Fruit fly (Drosophila melanogaster) whole organism, embryonic: ENCODE results near the gene rempA.

Experiments
- Ada2b ChIP-seq: fragments of 200-800 bp; sonication (Bioruptor generic); IDR thresholded peaks from 2 replicates; pipeline ENCODE4 v1.3.6; 2022; ENCODE audit warnings: missing biosample characterization, missing genetic modification characterization
- Aef1 ChIP-seq: fragments of 200-800 bp; sonication (Bioruptor generic); IDR thresholded peaks from 3 replicates; pipeline ENCODE4 v1.3.6; 2022; ENCODE audit warnings: missing biosample characterization, missing genetic modification characterization
- Atf3 ChIP-seq: fragments of 200-800 bp; sonication (Bioruptor generic); optimal IDR thresholded peaks from 3 replicates; lab custom pipeline; 2016; ENCODE audit warnings: missing biosample characterization, missing genetic modification characterization
- C15 ChIP-seq: fragments of 200-800 bp; sonication (Bioruptor generic); IDR thresholded peaks from 3 replicates; pipeline ENCODE4 v1.3.6; 2022; ENCODE audit warnings: missing biosample characterization, missing genetic modification characterization
- CG1024 ChIP-seq: fragments of 200-800 bp; sonication (Bioruptor generic); IDR thresholded peaks from 2 replicates; pipeline ENCODE4 v1.3.6; 2022; ENCODE audit warnings: missing biosample characterization, missing genetic modification characterization
- CG11456 ChIP-seq: fragments of 200-800 bp; sonication (Bioruptor generic); IDR thresholded peaks from 3 replicates; pipeline ENCODE4 v1.3.6; 2022; ENCODE audit warnings: missing biosample characterization, missing genetic modification characterization
- CG1233 ChIP-seq: fragments of 200-800 bp; sonication (Bioruptor generic); optimal IDR thresholded peaks from 4 replicates; lab custom pipeline; 2018; ENCODE audit warnings: missing biosample characterization, mild to moderate bottlenecking, missing genetic modification characterization
- CG12942 ChIP-seq: fragments of 200-800 bp; sonication (Bioruptor generic); optimal IDR thresholded peaks from 3 replicates; lab custom pipeline; 2016; ENCODE audit warnings: missing biosample characterization, missing genetic modification characterization
- CG15269 ChIP-seq: fragments of 200-800 bp; sonication (Bioruptor generic); optimal IDR thresholded peaks from 2 replicates; lab custom pipeline; 2018; ENCODE audit warnings: missing biosample characterization, mild to moderate bottlenecking, missing genetic modification characterization, moderate library complexity
- CG16779 ChIP-seq: fragments of 200-800 bp; sonication (Bioruptor generic); IDR thresholded peaks from 2 replicates; pipeline ENCODE4 v1.3.6; 2022; ENCODE audit warnings: missing biosample characterization, missing genetic modification characterization
- CG17328 ChIP-seq: fragments of 200-800 bp; sonication (Bioruptor generic); IDR thresholded peaks from 2 replicates; pipeline ENCODE4 v1.3.6; 2022; ENCODE audit warnings: missing biosample characterization, missing genetic modification characterization
- CG2875 ChIP-seq: fragments of 200-800 bp; sonication (Bioruptor generic); optimal IDR thresholded peaks from 2 replicates; lab custom pipeline; 2017; ENCODE audit warnings: missing biosample characterization, mild to moderate bottlenecking, missing genetic modification characterization, missing genetic modification reagents
- CG33557 ChIP-seq: fragments of 200-800 bp; sonication (Bioruptor generic); optimal IDR thresholded peaks from 2 replicates; lab custom pipeline; 2019; ENCODE audit warnings: missing biosample characterization, mild to moderate bottlenecking, missing genetic modification characterization, moderate library complexity
- CG4404 ChIP-seq: fragments of 200-800 bp; sonication (Bioruptor generic); IDR thresholded peaks from 2 replicates; pipeline ENCODE4 v1.3.6; 2022; ENCODE audit warnings: missing biosample characterization, missing genetic modification characterization
- CG4730 ChIP-seq: fragments of 200-800 bp; sonication (Bioruptor generic); IDR thresholded peaks from 2 replicates; pipeline ENCODE4 v1.3.6; 2022; ENCODE audit warnings: missing biosample characterization, missing genetic modification characterization
- CG8089 ChIP-seq: fragments of 200-800 bp; sonication (Bioruptor generic); optimal IDR thresholded peaks from 3 replicates; lab custom pipeline; 2016; ENCODE audit warnings: missing biosample characterization, missing genetic modification characterization
- CG8290 ChIP-seq, 3 experiments: fragments of 200-800 bp; sonication (Bioruptor generic); optimal IDR thresholded peaks; 2 replicates each; lab custom pipeline; 2016 to 2019; ENCODE audit warnings: missing biosample characterization in 3 of 3, missing genetic modification characterization in 3 of 3, mild to moderate bottlenecking in 2 of 3, moderate library complexity in 1 of 3
- CG8478 ChIP-seq: fragments of >200 bp; optimal IDR thresholded peaks from 2 replicates; lab custom pipeline; 2018
- CG8924 ChIP-seq: fragments of 200-800 bp; optimal IDR thresholded peaks from 3 replicates; lab custom pipeline; 2019; ENCODE audit warnings: missing biosample characterization, mild to moderate bottlenecking, missing genetic modification characterization, moderate library complexity
- CHES-1-like ChIP-seq: fragments of 200-800 bp; sonication (Bioruptor generic); optimal IDR thresholded peaks from 2 replicates; lab custom pipeline; 2016; ENCODE audit warnings: missing biosample characterization, missing genetic modification characterization
- CrebB ChIP-seq: fragments of 200-800 bp; sonication (Bioruptor generic); optimal IDR thresholded peaks from 3 replicates; lab custom pipeline; 2018; ENCODE audit warnings: missing biosample characterization, mild to moderate bottlenecking, missing genetic modification characterization
- ERR ChIP-seq: fragments of 200-800 bp; sonication (Bioruptor generic); optimal IDR thresholded peaks from 2 replicates; lab custom pipeline; 2016; ENCODE audit warnings: missing biosample characterization, missing genetic modification characterization
- Gug ChIP-seq: fragments of 200-800 bp; sonication (Bioruptor generic); IDR thresholded peaks from 4 replicates; pipeline ENCODE4 v1.3.6; 2022; ENCODE audit warnings: missing biosample characterization, missing genetic modification characterization
- HLH4C ChIP-seq: fragments of 200-800 bp; sonication (Bioruptor generic); IDR thresholded peaks from 3 replicates; pipeline ENCODE4 v1.3.6; 2022; ENCODE audit warnings: missing biosample characterization, missing genetic modification characterization; ENCODE audit not compliant: partially characterized antibody
- HLH54F ChIP-seq: fragments of 200-800 bp; sonication (Bioruptor generic); optimal IDR thresholded peaks from 3 replicates; lab custom pipeline; 2016; ENCODE audit warnings: missing biosample characterization, missing genetic modification characterization
- HmgD ChIP-seq: fragments of 200-800 bp; sonication (Bioruptor generic); optimal IDR thresholded peaks from 3 replicates; lab custom pipeline; 2016; ENCODE audit warnings: missing biosample characterization, missing genetic modification characterization
- Hsf ChIP-seq: fragments of 200-800 bp; sonication (Bioruptor generic); optimal IDR thresholded peaks from 3 replicates; lab custom pipeline; 2016; ENCODE audit warnings: missing biosample characterization, missing genetic modification characterization
- Jarid2 ChIP-seq: fragments of 200-800 bp; sonication (Bioruptor generic); optimal IDR thresholded peaks from 3 replicates; lab custom pipeline; 2017; ENCODE audit warnings: mild to moderate bottlenecking, missing biosample characterization, missing genetic modification reagents, missing genetic modification characterization
- Myb ChIP-seq: fragments of 200-800 bp; sonication (Bioruptor generic); optimal IDR thresholded peaks from 2 replicates; lab custom pipeline; 2016; ENCODE audit warnings: missing biosample characterization, missing genetic modification characterization
- NK7.1 ChIP-seq: fragments of 200-800 bp; sonication (Bioruptor generic); optimal IDR thresholded peaks from 3 replicates; lab custom pipeline; 2016; ENCODE audit warnings: missing biosample characterization, missing genetic modification characterization
- ab ChIP-seq: fragments of 200-800 bp; sonication (Bioruptor generic); optimal IDR thresholded peaks from 2 replicates; lab custom pipeline; 2016; ENCODE audit warnings: missing biosample characterization, missing genetic modification characterization
- aop ChIP-seq: fragments of 200-800 bp; sonication (Bioruptor generic); IDR thresholded peaks from 2 replicates; pipeline ENCODE4 v1.3.6; 2022; ENCODE audit warnings: missing biosample characterization, missing genetic modification characterization
- caup ChIP-seq: fragments of 200-800 bp; sonication (Bioruptor generic); optimal IDR thresholded peaks from 3 replicates; lab custom pipeline; 2017; ENCODE audit warnings: missing biosample characterization, mild to moderate bottlenecking, missing genetic modification characterization, moderate library complexity; ENCODE audit not compliant: severe bottlenecking
- danr ChIP-seq: fragments of 200-800 bp; sonication (Bioruptor generic); IDR thresholded peaks from 2 replicates; pipeline ENCODE4 v1.3.6; 2022; ENCODE audit warnings: missing biosample characterization, missing genetic modification characterization
- dm ChIP-seq: fragments of 200-800 bp; sonication (Bioruptor generic); optimal IDR thresholded peaks from 3 replicates; lab custom pipeline; 2016; ENCODE audit warnings: missing biosample characterization, missing genetic modification characterization
- dysf ChIP-seq: fragments of 200-800 bp; sonication (Bioruptor generic); IDR thresholded peaks from 3 replicates; pipeline ENCODE4 v1.3.6; 2022; ENCODE audit warnings: missing biosample characterization, missing genetic modification characterization
- fd3F ChIP-seq: fragments of 200-800 bp; sonication (Bioruptor generic); optimal IDR thresholded peaks from 2 replicates; lab custom pipeline; 2018; ENCODE audit warnings: missing biosample characterization, mild to moderate bottlenecking, missing genetic modification characterization, moderate library complexity
- hbn ChIP-seq: fragments of 200-800 bp; sonication (Bioruptor generic); IDR thresholded peaks from 2 replicates; pipeline ENCODE4 v1.3.6; 2022; ENCODE audit warnings: missing biosample characterization, missing genetic modification characterization; ENCODE audit not compliant: partially characterized antibody
- insv ChIP-seq, 2 experiments: fragments of 200-800 bp; sonication (Bioruptor generic); optimal IDR thresholded peaks; 3 replicates each; lab custom pipeline; 2016 to 2018; ENCODE audit warnings: missing biosample characterization in 2 of 2, missing genetic modification characterization in 2 of 2
- lola ChIP-seq, 3 experiments: fragments of >200 bp in 2 of 3; fragments of 200-800 bp in 1 of 3; sonication (Bioruptor generic) in 1 of 3; optimal IDR thresholded peaks; 2 replicates each; lab custom pipeline; 2017 to 2019; ENCODE audit warnings: missing biosample characterization in 3 of 3, missing genetic modification characterization in 3 of 3, mild to moderate bottlenecking in 1 of 3, moderate library complexity in 1 of 3
- nmo ChIP-seq: fragments of 200-800 bp; sonication (Bioruptor generic); optimal IDR thresholded peaks from 2 replicates; lab custom pipeline; 2018; ENCODE audit warnings: missing biosample characterization, mild to moderate bottlenecking, missing genetic modification characterization, moderate library complexity
- rib ChIP-seq: fragments of 200-800 bp; sonication (Bioruptor generic); IDR thresholded peaks from 2 replicates; pipeline ENCODE4 v1.3.6; 2022; ENCODE audit warnings: missing biosample characterization, missing genetic modification characterization
- ro ChIP-seq: fragments of 200-800 bp; sonication (Bioruptor generic); IDR thresholded peaks from 2 replicates; pipeline ENCODE4 v1.3.6; 2022; ENCODE audit warnings: missing biosample characterization, missing genetic modification characterization
- row ChIP-seq: fragments of 200-800 bp; sonication (Bioruptor generic); IDR thresholded peaks from 3 replicates; pipeline ENCODE4 v1.3.6; 2022; ENCODE audit warnings: missing biosample characterization, missing genetic modification characterization
- sd ChIP-seq: fragments of 200-800 bp; sonication (Bioruptor generic); optimal IDR thresholded peaks from 3 replicates; lab custom pipeline; 2018; ENCODE audit warnings: missing biosample characterization, mild to moderate bottlenecking, missing genetic modification characterization, moderate library complexity
- tio ChIP-seq: fragments of 200-800 bp; sonication (Bioruptor generic); optimal IDR thresholded peaks from 2 replicates; lab custom pipeline; 2017; ENCODE audit warnings: missing biosample characterization, missing genetic modification characterization, inconsistent platforms
- trem ChIP-seq: fragments of 200-800 bp; optimal IDR thresholded peaks from 3 replicates; lab custom pipeline; 2019; ENCODE audit warnings: missing biosample characterization, mild to moderate bottlenecking, missing genetic modification characterization, moderate library complexity
- tup ChIP-seq: fragments of 200-800 bp; sonication (Bioruptor generic); optimal IDR thresholded peaks from 2 replicates; lab custom pipeline; 2016; ENCODE audit warnings: missing biosample characterization, mild to moderate bottlenecking, missing genetic modification characterization, moderate library complexity
- tx ChIP-seq: fragments of 200-800 bp; sonication (Bioruptor generic); optimal IDR thresholded peaks from 2 replicates; lab custom pipeline; 2016; ENCODE audit warnings: missing biosample characterization, missing genetic modification characterization
- zen2 ChIP-seq: fragments of 200-800 bp; sonication (Bioruptor generic); IDR thresholded peaks from 3 replicates; pipeline ENCODE4 v1.3.6; 2022; ENCODE audit warnings: missing biosample characterization, missing genetic modification characterization; ENCODE audit not compliant: partially characterized antibody
- zf30C ChIP-seq: fragments of 200-800 bp; sonication (Bioruptor generic); optimal IDR thresholded peaks from 3 replicates; lab custom pipeline; 2018; ENCODE audit warnings: missing biosample characterization, mild to moderate bottlenecking, missing genetic modification characterization

rempA gene

DNA sequence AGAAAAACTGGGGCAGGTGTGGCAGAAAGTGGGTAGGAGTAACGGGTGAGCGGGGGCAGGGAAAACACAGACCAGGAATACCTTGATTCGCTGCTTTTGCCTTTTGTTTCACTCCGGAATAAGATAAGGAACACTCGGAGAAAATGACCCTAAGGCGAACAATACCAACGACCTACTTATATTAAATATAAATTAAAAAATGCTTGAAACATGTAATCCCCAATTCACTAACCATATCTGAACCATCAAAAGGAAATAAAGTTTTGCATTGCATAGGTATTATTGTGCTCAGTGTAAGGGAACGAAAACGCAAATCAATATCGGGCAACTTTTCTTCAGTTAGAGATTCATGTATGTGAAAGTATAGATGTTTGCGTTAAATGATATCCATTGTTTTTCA, 48.1 kb downstream of the rempA start (continued):
- TF ChIP-seq CG8290 (GFP tag; optimal IDR thresholded peaks at IDR 0.05; lab: Kevin White, UChicago) = no peak
- peak in 1 of 2 experiments; percentile 6 for TF ChIP-seq CG8290 (tag; optimal IDR thresholded peaks at IDR 0.05; lab: Kevin White, UChicago)
- TF ChIP-seq hbn (GFP tag; lab: Robert Waterston, UW) = no peak
- no peak for TF ChIP-seq C15 (GFP tag; lab: Robert Waterston, UW)
- no peak for TF ChIP-seq tx
- no peak for TF ChIP-seq NK7.1 (GFP tag; lab: Kevin White, UChicago)
- peak; percentile 55; the same call in 2 of the 3 replicates for TF ChIP-seq CG11456 (GFP tag; lab: Robert Waterston, UW)
- no peak for TF ChIP-seq tup (GFP tag; lab: Kevin White, UChicago)
- TF ChIP-seq CG15269 = peak; percentile 69
- peak; percentile 8 for TF ChIP-seq zf30C (GFP tag; lab: Kevin White, UChicago)
- TF ChIP-seq CG8478 (lab: Kevin White, UChicago) = no peak
- TF ChIP-seq lola (GFP tag; optimal IDR thresholded peaks at IDR 0.05; lab: Kevin White, UChicago) = peak in 1 of 3 experiments; percentile 51
- no peak for TF ChIP-seq CG4404 (GFP tag; lab: Robert Waterston, UW)
- peak; percentile 80 for TF ChIP-seq CG17328
- no peak for TF ChIP-seq Myb (GFP tag; lab: Kevin White, UChicago)
- TF ChIP-seq dm (GFP tag; lab: Kevin White, UChicago) = no peak
- TF ChIP-seq aop (GFP tag; lab: Robert Waterston, UW) = no peak
- no peak for TF ChIP-seq ro (GFP tag; lab: Robert Waterston, UW)
- TF ChIP-seq CG2875 (GFP tag; lab: Kevin White, UChicago) = peak; percentile 71
- TF ChIP-seq Atf3 (GFP tag; lab: Kevin White, UChicago) = no peak
- peak; percentile 53; the same call in 2 of the 3 replicates for TF ChIP-seq Aef1 (GFP tag; lab: Robert Waterston, UW)
- no peak for TF ChIP-seq insv (GFP tag; optimal IDR thresholded peaks at IDR 0.05; lab: Kevin White, UChicago)
- no peak for TF ChIP-seq CG1233 (GFP tag; lab: Kevin White, UChicago)
- TF ChIP-seq HLH4C (GFP tag; lab: Robert Waterston, UW) = no peak
- TF ChIP-seq fd3F (GFP tag; lab: Kevin White, UChicago) = peak; percentile 23
- no peak for TF ChIP-seq CrebB (tag; lab: Kevin White, UChicago)
- no peak for TF ChIP-seq CG1024 (GFP tag; lab: Robert Waterston, UW)
- TF ChIP-seq CG4730 = no peak
- TF ChIP-seq ab (GFP tag; lab: Kevin White, UChicago) = no peak
- peak; percentile 22 for TF ChIP-seq trem (tag; lab: Kevin White, UChicago)
- peak; percentile 15 for TF ChIP-seq CG12942 (GFP tag; lab: Kevin White, UChicago)
- no peak for TF ChIP-seq danr (GFP tag; lab: Robert Waterston, UW)
- TF ChIP-seq zen2 (GFP tag; lab: Robert Waterston, UW) = no peak
- peak; percentile 75 for TF ChIP-seq row (GFP tag; lab: Robert Waterston, UW)
- TF ChIP-seq rib (GFP tag; lab: Robert Waterston, UW) = no peak
- peak; percentile 74 for TF ChIP-seq nmo (GFP tag; lab: Kevin White, UChicago)
- no peak for TF ChIP-seq CG16779 (GFP tag; lab: Robert Waterston, UW)
- TF ChIP-seq CHES-1-like = no peak
- TF ChIP-seq HmgD = no peak
- no peak for TF ChIP-seq sd (tag; lab: Kevin White, UChicago)
- TF ChIP-seq Ada2b (GFP tag; lab: Robert Waterston, UW) = 0 out of 2 replicates have a peak, but pooled peaks have one; percentile 20
- peak; percentile 63 for TF ChIP-seq tio (GFP tag; lab: Kevin White, UChicago)
- no peak for TF ChIP-seq HLH54F (GFP tag; lab: Kevin White, UChicago)
- no peak for TF ChIP-seq ERR (GFP tag; lab: Kevin White, UChicago)
- peak; percentile 5 for TF ChIP-seq caup (GFP tag; lab: Kevin White, UChicago)
- TF ChIP-seq CG8924 = peak; percentile 61
- no peak for TF ChIP-seq CG33557
- TF ChIP-seq Gug (GFP tag; lab: Robert Waterston, UW) = 0 out of 4 replicates have a peak, but pooled peaks have one; percentile 11
- no peak for TF ChIP-seq CG8089 (GFP tag; lab: Kevin White, UChicago)
- peak; percentile 76 for TF ChIP-seq dysf (GFP tag; lab: Robert Waterston, UW)
- TF ChIP-seq Hsf = peak; percentile 56
- TF ChIP-seq Jarid2 (GFP tag; lab: Kevin White, UChicago) = no peak
